Worm (Caenorhabditis elegans) whole organism, L1 larva: ENCODE data around the gene helq-1.

Source experiments
- dpl-1 ChIP-seq, 3 experiments: fragments of 150-350 bp in 2 of 3; sonication (generic microtip) in 1 of 3; optimal IDR thresholded peaks; 2 replicates each; lab custom pipeline; 2014 to 2017; ENCODE audit warnings: missing biosample characterization in 3 of 3, missing genetic modification characterization in 3 of 3, missing genetic modification reagents in 3 of 3
- fos-1 ChIP-seq: fragments of 150-350 bp; optimal IDR thresholded peaks from 2 replicates; lab custom pipeline; 2014; ENCODE audit warnings: missing biosample characterization, missing genetic modification characterization
- nhr-12 ChIP-seq: sonication (generic microtip); optimal IDR thresholded peaks from 2 replicates; lab custom pipeline; 2017; ENCODE audit warnings: missing biosample characterization, missing genetic modification characterization
- nhr-71 ChIP-seq: sonication (generic microtip); optimal IDR thresholded peaks from 2 replicates; lab custom pipeline; 2016; ENCODE audit warnings: mild to moderate bottlenecking, missing genetic modification characterization, moderate library complexity, missing compliant biosample characterization
- nhr-77 ChIP-seq: fragments of 150-350 bp; optimal IDR thresholded peaks from 2 replicates; lab custom pipeline; 2014; ENCODE audit warnings: missing biosample characterization, missing genetic modification characterization
- unc-86 ChIP-seq: sonication (generic microtip); optimal IDR thresholded peaks from 2 replicates; lab custom pipeline; 2016; ENCODE audit warnings: missing genetic modification characterization, missing compliant biosample characterization

DNA sequence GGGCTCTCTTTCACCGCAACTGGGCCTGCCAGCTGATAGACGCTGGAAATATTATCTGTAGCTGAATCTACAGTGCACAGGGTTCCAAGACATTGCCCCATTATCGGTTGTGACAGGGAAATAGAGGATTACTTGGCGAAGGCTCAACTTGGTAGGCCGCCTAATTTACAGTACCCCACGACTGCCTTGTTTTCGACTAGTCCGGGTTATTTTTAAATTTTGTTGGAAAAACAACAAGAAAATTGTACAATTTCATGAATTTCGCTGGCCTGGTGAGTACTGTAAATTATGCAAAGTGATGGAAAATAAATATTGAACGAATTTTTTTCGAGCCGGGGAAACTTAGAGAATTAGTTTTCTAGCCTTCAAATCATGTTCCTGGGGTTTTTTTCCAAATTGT, 49.2 kb upstream of the helq-1 start, which contains the start of gene T19C3.7:
- TF ChIP-seq dpl-1 (GFP tag; optimal IDR thresholded peaks at IDR 0.05; lab: Kevin White, UChicago), result no peak
- TF ChIP-seq nhr-77 (tag; lab: Kevin White, UChicago), result no peak
- no peak for TF ChIP-seq nhr-71
- no peak for TF ChIP-seq fos-1 (tag; lab: Kevin White, UChicago)
- no peak for TF ChIP-seq nhr-12 (tag; lab: Kevin White, UChicago)
- TF ChIP-seq unc-86 (tag; lab: Kevin White, UChicago), result no peak
